Fruit fly (Drosophila melanogaster): Measurements from ENCODE around the gene sqz.

The sqz gene

dm6 chr3R:19163972-19164819 is at the start of gene sqz:
Gene sqz (plus strand): TSS chr3R:19164211.
- TF ChIP-seq Sin3A (optimal IDR thresholded peaks at IDR 0.05) (no peak), Myc (optimal IDR thresholded peaks at IDR 0.05) (no peak), h (optimal IDR thresholded peaks at IDR 0.05) (no peak), insv (optimal IDR thresholded peaks at IDR 0.05) (no peak), ttk (optimal IDR thresholded peaks at IDR 0.05) (no peak), psq (optimal IDR thresholded peaks at IDR 0.05) (no peak)

dm6 chr3R:19118505-19119138 is 45.4 kb upstream of the sqz start:
- TF ChIP-seq ttk (optimal IDR thresholded peaks at IDR 0.05) (no peak), psq (optimal IDR thresholded peaks at IDR 0.05) (no peak), insv (optimal IDR thresholded peaks at IDR 0.05) (no peak), Myc (optimal IDR thresholded peaks at IDR 0.05) (no peak), Sin3A (optimal IDR thresholded peaks at IDR 0.05) (no peak), h (optimal IDR thresholded peaks at IDR 0.05) (no peak)

dm6 chr3R:19132146-19132833 is 31.7 kb upstream of the sqz start, which contains the start of gene Cyp12a5:
Gene Cyp12a5 (plus strand): TSS chr3R:19132648.
- TF ChIP-seq Sin3A (optimal IDR thresholded peaks at IDR 0.05) (no peak), psq (optimal IDR thresholded peaks at IDR 0.05) (no peak), Myc (optimal IDR thresholded peaks at IDR 0.05) (no peak), h (optimal IDR thresholded peaks at IDR 0.05) (no peak), ttk (optimal IDR thresholded peaks at IDR 0.05) (no peak), insv (optimal IDR thresholded peaks at IDR 0.05) (no peak)

dm6 chr3R:19134957-19135356 is 29.1 kb upstream of the sqz start, which contains the start of gene Cyp12a4:
Gene Cyp12a4 (plus strand): TSS chr3R:19135158.
- no peak for TF ChIP-seq psq (optimal IDR thresholded peaks at IDR 0.05)
- no peak for TF ChIP-seq insv (optimal IDR thresholded peaks at IDR 0.05)
- TF ChIP-seq h (optimal IDR thresholded peaks at IDR 0.05) = no peak
- TF ChIP-seq ttk (optimal IDR thresholded peaks at IDR 0.05) = no peak
- TF ChIP-seq Myc (optimal IDR thresholded peaks at IDR 0.05) = no peak
- TF ChIP-seq Sin3A (optimal IDR thresholded peaks at IDR 0.05) = no peak

dm6 chr3R:19147511-19148239 is 16.3 kb upstream of the sqz start, which contains the start of gene Ppcs:
Gene Ppcs (minus strand): TSS chr3R:19147910.
- TF ChIP-seq psq (optimal IDR thresholded peaks at IDR 0.05) = no peak
- TF ChIP-seq ttk (optimal IDR thresholded peaks at IDR 0.05) = no peak
- no peak for TF ChIP-seq Myc (optimal IDR thresholded peaks at IDR 0.05)
- no peak for TF ChIP-seq insv (optimal IDR thresholded peaks at IDR 0.05)
- no peak for TF ChIP-seq Sin3A (optimal IDR thresholded peaks at IDR 0.05)
- TF ChIP-seq h (optimal IDR thresholded peaks at IDR 0.05) = no peak

dm6 chr3R:19150856-19151651 is 13.0 kb upstream of the sqz start:
- TF ChIP-seq psq (optimal IDR thresholded peaks at IDR 0.05) = no peak
- TF ChIP-seq Sin3A (optimal IDR thresholded peaks at IDR 0.05) = no peak
- TF ChIP-seq insv (optimal IDR thresholded peaks at IDR 0.05) = no peak
- no peak for TF ChIP-seq ttk (optimal IDR thresholded peaks at IDR 0.05)

- TF ChIP-seq h (optimal IDR thresholded peaks at IDR 0.05) = no peak
These were observed 11.9 kb upstream of the sqz start for dm6 chr3R:19151848-19152787.

- TF ChIP-seq Sin3A (optimal IDR thresholded peaks at IDR 0.05) = no peak
- TF ChIP-seq h (optimal IDR thresholded peaks at IDR 0.05) = no peak
- no peak for TF ChIP-seq psq (optimal IDR thresholded peaks at IDR 0.05)
- TF ChIP-seq Myc (optimal IDR thresholded peaks at IDR 0.05) = no peak
- no peak for TF ChIP-seq insv (optimal IDR thresholded peaks at IDR 0.05)
- no peak for TF ChIP-seq ttk (optimal IDR thresholded peaks at IDR 0.05)
These were observed 11.2 kb upstream of the sqz start for dm6 chr3R:19152835-19153234.

- TF ChIP-seq Myc (optimal IDR thresholded peaks at IDR 0.05) = no peak
- TF ChIP-seq psq (optimal IDR thresholded peaks at IDR 0.05) = no peak
- TF ChIP-seq Sin3A (optimal IDR thresholded peaks at IDR 0.05) = no peak
- TF ChIP-seq ttk (optimal IDR thresholded peaks at IDR 0.05) = no peak
- no peak for TF ChIP-seq h (optimal IDR thresholded peaks at IDR 0.05)
- no peak for TF ChIP-seq insv (optimal IDR thresholded peaks at IDR 0.05)
These were observed 10.5 kb upstream of the sqz start, which contains the start of gene CG5835 for dm6 chr3R:19153502-19153983. Gene CG5835 (minus strand): TSS chr3R:19153686.
